Fruit fly (Drosophila melanogaster) whole organism, embryonic: ENCODE measurements around the gene Eig71Eg.
A peak's percentile ranks its signal among the peaks of the same experiment; 100 is the strongest.

Experiments used
- CG11504 ChIP-seq: fragments of 200-800 bp; sonication (Bioruptor generic); optimal IDR thresholded peaks from 3 replicates; lab custom pipeline; 2019; ENCODE audit warnings: missing biosample characterization, mild to moderate bottlenecking, missing genetic modification characterization, moderate library complexity
- CG1233 ChIP-seq: fragments of 200-800 bp; sonication (Bioruptor generic); optimal IDR thresholded peaks from 4 replicates; lab custom pipeline; 2018; ENCODE audit warnings: missing biosample characterization, mild to moderate bottlenecking, missing genetic modification characterization
- CG14860 ChIP-seq: fragments of 200-800 bp; sonication (Bioruptor generic); IDR thresholded peaks from 3 replicates; pipeline ENCODE4 v1.3.6; 2022; ENCODE audit warnings: missing biosample characterization, missing genetic modification characterization; ENCODE audit not compliant: partially characterized antibody
- CG17328 ChIP-seq: fragments of 200-800 bp; sonication (Bioruptor generic); IDR thresholded peaks from 2 replicates; pipeline ENCODE4 v1.3.6; 2022; ENCODE audit warnings: missing biosample characterization, missing genetic modification characterization
- CG18011 ChIP-seq: fragments of 200-800 bp; sonication (Bioruptor generic); optimal IDR thresholded peaks from 2 replicates; lab custom pipeline; 2017; ENCODE audit warnings: missing biosample characterization, missing genetic modification characterization, mild to moderate bottlenecking, moderate library complexity, missing genotype
- CG18599 ChIP-seq: fragments of 200-800 bp; sonication (Bioruptor generic); optimal IDR thresholded peaks from 3 replicates; lab custom pipeline; 2017; ENCODE audit warnings: missing biosample characterization, missing genetic modification characterization, mild to moderate bottlenecking, moderate library complexity, missing genetic modification reagents
- CG3065 ChIP-seq: fragments of 200-800 bp; sonication (Bioruptor generic); optimal IDR thresholded peaks from 2 replicates; lab custom pipeline; 2016; ENCODE audit warnings: missing biosample characterization, missing genetic modification characterization
- CG3838 ChIP-seq: fragments of 200-800 bp; sonication (Bioruptor generic); optimal IDR thresholded peaks from 3 replicates; lab custom pipeline; 2016; ENCODE audit warnings: missing biosample characterization, missing genetic modification characterization
- CG42726 ChIP-seq: fragments of 200-800 bp; sonication (Bioruptor generic); IDR thresholded peaks from 2 replicates; pipeline ENCODE4 v1.3.6; 2022; ENCODE audit warnings: missing biosample characterization, missing genetic modification characterization; ENCODE audit not compliant: partially characterized antibody
- CG6272 ChIP-seq: fragments of 200-800 bp; sonication (Bioruptor generic); IDR thresholded peaks from 2 replicates; pipeline ENCODE4 v1.3.6; 2022; ENCODE audit warnings: missing biosample characterization, missing genetic modification characterization
- CG6791 ChIP-seq: fragments of 200-800 bp; sonication (Bioruptor generic); IDR thresholded peaks from 3 replicates; pipeline ENCODE4 v1.3.6; 2022; ENCODE audit warnings: missing biosample characterization, missing genetic modification characterization; ENCODE audit not compliant: partially characterized antibody
- CG7786 ChIP-seq: fragments of 200-800 bp; sonication (Bioruptor generic); optimal IDR thresholded peaks from 2 replicates; lab custom pipeline; 2016; ENCODE audit warnings: missing biosample characterization, missing genetic modification characterization
- CG9932 ChIP-seq: fragments of 200-800 bp; sonication (Bioruptor generic); IDR thresholded peaks from 2 replicates; pipeline ENCODE4 v1.3.6; 2022; ENCODE audit warnings: missing biosample characterization, missing genetic modification characterization
- Dp ChIP-seq: fragments of 200-800 bp; sonication (Bioruptor generic); optimal IDR thresholded peaks from 2 replicates; lab custom pipeline; 2018; ENCODE audit warnings: missing biosample characterization, mild to moderate bottlenecking, missing genetic modification characterization, moderate library complexity
- E2f2 ChIP-seq: fragments of 200-800 bp; sonication (Bioruptor generic); IDR thresholded peaks from 2 replicates; pipeline ENCODE4 v1.3.6; 2022; ENCODE audit warnings: missing biosample characterization, missing genetic modification characterization
- Ets97D ChIP-seq: fragments of 200-800 bp; sonication (Bioruptor generic); optimal IDR thresholded peaks from 3 replicates; lab custom pipeline; 2016; ENCODE audit warnings: missing biosample characterization, missing genetic modification characterization
- HLH4C ChIP-seq: fragments of 200-800 bp; sonication (Bioruptor generic); IDR thresholded peaks from 3 replicates; pipeline ENCODE4 v1.3.6; 2022; ENCODE audit warnings: missing biosample characterization, missing genetic modification characterization; ENCODE audit not compliant: partially characterized antibody
- Hand ChIP-seq: fragments of 200-800 bp; sonication (Bioruptor generic); optimal IDR thresholded peaks from 2 replicates; lab custom pipeline; 2017; ENCODE audit warnings: mild to moderate bottlenecking, missing biosample characterization, missing genetic modification reagents, missing genetic modification characterization
- HmgD ChIP-seq: fragments of 200-800 bp; sonication (Bioruptor generic); optimal IDR thresholded peaks from 3 replicates; lab custom pipeline; 2016; ENCODE audit warnings: missing biosample characterization, missing genetic modification characterization
- Hmx ChIP-seq: fragments of 200-800 bp; sonication (Bioruptor generic); optimal IDR thresholded peaks from 2 replicates; lab custom pipeline; 2016; ENCODE audit warnings: missing biosample characterization, missing genetic modification characterization
- Oaz ChIP-seq: fragments of 200-800 bp; sonication (Bioruptor generic); IDR thresholded peaks from 2 replicates; pipeline ENCODE4 v1.3.6; 2022; ENCODE audit warnings: missing biosample characterization, missing genetic modification characterization
- Opbp ChIP-seq: fragments of 200-800 bp; sonication (Bioruptor generic); IDR thresholded peaks from 3 replicates; pipeline ENCODE4 v1.3.6; 2022; ENCODE audit warnings: missing biosample characterization, missing genetic modification characterization; ENCODE audit not compliant: partially characterized antibody
- Rx ChIP-seq: fragments of 200-800 bp; sonication (Bioruptor generic); IDR thresholded peaks from 2 replicates; pipeline ENCODE4 v1.3.6; 2022; ENCODE audit warnings: missing biosample characterization, missing genetic modification characterization
- Scr ChIP-seq: fragments of 200-800 bp; sonication (Bioruptor generic); IDR thresholded peaks from 2 replicates; pipeline ENCODE4 v1.3.6; 2022; ENCODE audit warnings: missing biosample characterization, missing genetic modification characterization; ENCODE audit not compliant: partially characterized antibody
- TFAM ChIP-seq: fragments of 200-800 bp; sonication (Bioruptor generic); optimal IDR thresholded peaks from 2 replicates; lab custom pipeline; 2017; ENCODE audit warnings: missing biosample characterization, missing genetic modification characterization, inconsistent platforms
- abd-A ChIP-seq: fragments of 200-800 bp; sonication (Bioruptor generic); optimal IDR thresholded peaks from 3 replicates; lab custom pipeline; 2019; ENCODE audit warnings: missing biosample characterization, mild to moderate bottlenecking, missing genetic modification characterization, moderate library complexity
- aop ChIP-seq: fragments of 200-800 bp; sonication (Bioruptor generic); IDR thresholded peaks from 2 replicates; pipeline ENCODE4 v1.3.6; 2022; ENCODE audit warnings: missing biosample characterization, missing genetic modification characterization
- bowl ChIP-seq: fragments of 200-800 bp; sonication (Bioruptor generic); IDR thresholded peaks from 2 replicates; pipeline ENCODE4 v1.3.6; 2022; ENCODE audit warnings: missing biosample characterization, missing genetic modification characterization
- eyg ChIP-seq: fragments of 200-800 bp; sonication (Bioruptor generic); optimal IDR thresholded peaks from 3 replicates; lab custom pipeline; 2016; ENCODE audit warnings: missing biosample characterization, missing genetic modification characterization
- fu2 ChIP-seq: fragments of 200-800 bp; sonication (Bioruptor generic); optimal IDR thresholded peaks from 2 replicates; lab custom pipeline; 2016; ENCODE audit warnings: missing biosample characterization, missing genetic modification characterization
- gce ChIP-seq: fragments of 200-800 bp; sonication (Bioruptor generic); IDR thresholded peaks from 3 replicates; pipeline ENCODE4 v1.3.6; 2022; ENCODE audit warnings: missing biosample characterization, missing genetic modification characterization
- kay ChIP-seq: fragments of 200-800 bp; sonication (Bioruptor generic); optimal IDR thresholded peaks from 2 replicates; lab custom pipeline; 2016; ENCODE audit warnings: missing biosample characterization, missing genetic modification characterization
- lab ChIP-seq: fragments of 200-800 bp; sonication (Bioruptor generic); optimal IDR thresholded peaks from 3 replicates; lab custom pipeline; 2017; ENCODE audit warnings: missing biosample characterization, missing genetic modification characterization, mild to moderate bottlenecking, moderate library complexity, missing genetic modification reagents
- lov ChIP-seq, 2 experiments: fragments of 200-800 bp in 1 of 2; fragments of >200 bp in 1 of 2; sonication (Bioruptor generic) in 1 of 2; IDR thresholded peaks in 1 of 2; optimal IDR thresholded peaks in 1 of 2; 2 replicates in 1 of 2; 3 replicates in 1 of 2; pipeline versions ENCODE4 v1.3.6 to Lab custom; 2017 to 2022; ENCODE audit warnings: missing biosample characterization in 1 of 2, missing genetic modification characterization in 1 of 2
- luna ChIP-seq: fragments of 200-800 bp; sonication (Bioruptor generic); optimal IDR thresholded peaks from 2 replicates; lab custom pipeline; 2016; ENCODE audit warnings: missing biosample characterization, missing genetic modification characterization
- mam ChIP-seq: fragments of 200-800 bp; sonication (Bioruptor generic); optimal IDR thresholded peaks from 3 replicates; lab custom pipeline; 2016; ENCODE audit warnings: missing biosample characterization, missing genetic modification characterization
- odd ChIP-seq: fragments of 200-800 bp; sonication (Bioruptor generic); optimal IDR thresholded peaks from 2 replicates; lab custom pipeline; 2017; ENCODE audit warnings: missing biosample characterization, mild to moderate bottlenecking, missing genetic modification characterization
- onecut ChIP-seq: fragments of 200-800 bp; sonication (Bioruptor generic); IDR thresholded peaks from 2 replicates; pipeline ENCODE4 v1.3.6; 2022; ENCODE audit warnings: missing biosample characterization, missing genetic modification characterization
- otp ChIP-seq: fragments of 200-800 bp; sonication (Bioruptor generic); IDR thresholded peaks from 3 replicates; pipeline ENCODE4, ENCODE4 v1.3.6; 2022; ENCODE audit warnings: missing biosample characterization, missing genetic modification characterization
- prd ChIP-seq, 3 experiments: fragments of >200 bp in 2 of 3; fragments of 200-800 bp in 1 of 3; sonication (Bioruptor generic) in 1 of 3; optimal IDR thresholded peaks in 2 of 3; IDR thresholded peaks in 1 of 3; 2 replicates in 2 of 3; 3 replicates in 1 of 3; pipeline versions ENCODE4 v1.3.6 to Lab custom; 2017 to 2022; ENCODE audit warnings: missing biosample characterization in 1 of 3, missing genetic modification characterization in 1 of 3
- seq ChIP-seq: fragments of 200-800 bp; sonication (Bioruptor generic); IDR thresholded peaks from 2 replicates; pipeline ENCODE4 v1.3.6; 2022; ENCODE audit warnings: missing biosample characterization, missing genetic modification characterization
- sna ChIP-seq: fragments of 200-800 bp; sonication (Bioruptor generic); IDR thresholded peaks from 2 replicates; pipeline ENCODE4 v1.3.6; 2022; ENCODE audit warnings: missing biosample characterization, missing genetic modification characterization; ENCODE audit not compliant: partially characterized antibody
- so ChIP-seq: fragments of 200-800 bp; sonication (Bioruptor generic); IDR thresholded peaks from 3 replicates; pipeline ENCODE4 v1.3.6; 2022; ENCODE audit warnings: missing biosample characterization, missing genetic modification characterization
- stwl ChIP-seq: fragments of 200-800 bp; sonication (Bioruptor generic); optimal IDR thresholded peaks from 3 replicates; lab custom pipeline; 2018; ENCODE audit warnings: missing biosample characterization, mild to moderate bottlenecking, missing genetic modification characterization, moderate library complexity
- tap ChIP-seq: fragments of 200-800 bp; optimal IDR thresholded peaks from 3 replicates; lab custom pipeline; 2019; ENCODE audit warnings: missing biosample characterization, mild to moderate bottlenecking, missing genetic modification characterization, moderate library complexity
- toy ChIP-seq: fragments of 200-800 bp; sonication (Bioruptor generic); IDR thresholded peaks from 2 replicates; pipeline ENCODE4 v1.3.6; 2022; ENCODE audit warnings: missing biosample characterization, missing genetic modification characterization
- trh ChIP-seq: fragments of 200-800 bp; sonication (Bioruptor generic); optimal IDR thresholded peaks from 2 replicates; lab custom pipeline; 2016; ENCODE audit warnings: missing biosample characterization, missing genetic modification characterization
- vnd ChIP-seq: fragments of 200-800 bp; sonication (Bioruptor generic); IDR thresholded peaks from 3 replicates; pipeline ENCODE4 v1.3.6; 2022; ENCODE audit warnings: missing biosample characterization, missing genetic modification characterization; ENCODE audit not compliant: partially characterized antibody
- wek ChIP-seq: fragments of 200-800 bp; sonication (Bioruptor generic); optimal IDR thresholded peaks from 3 replicates; lab custom pipeline; 2018; ENCODE audit warnings: missing biosample characterization, mild to moderate bottlenecking, missing genetic modification characterization, moderate library complexity
- zfh2 ChIP-seq: fragments of 200-800 bp; sonication (Bioruptor generic); optimal IDR thresholded peaks from 2 replicates; lab custom pipeline; 2016; ENCODE audit warnings: missing biosample characterization, missing genetic modification characterization

Eig71Eg gene

dm6 chr3L:15610109-15610508 is 47.3 kb upstream of the Eig71Eg start, which contains the start of gene CG7650 (continued):
- TF ChIP-seq Scr (GFP tag; lab: Robert Waterston, UW), result peak; percentile 89
- no peak for TF ChIP-seq CG6272 (GFP tag; lab: Robert Waterston, UW)
- TF ChIP-seq CG6791 (GFP tag; lab: Robert Waterston, UW), result peak; percentile 88
- TF ChIP-seq CG11504 (tag; lab: Kevin White, UChicago), result no peak
- no peak for TF ChIP-seq toy (GFP tag; lab: Robert Waterston, UW)
- no peak for TF ChIP-seq kay (GFP tag; lab: Kevin White, UChicago)
- TF ChIP-seq trh, result no peak
- no peak for TF ChIP-seq CG3838 (GFP tag; lab: Kevin White, UChicago)
- TF ChIP-seq stwl (tag; lab: Kevin White, UChicago), result peak; percentile 72
- no peak for TF ChIP-seq eyg (GFP tag; lab: Kevin White, UChicago)
- TF ChIP-seq seq (GFP tag; lab: Robert Waterston, UW), result no peak
- TF ChIP-seq wek (GFP tag; lab: Kevin White, UChicago), result no peak
- no peak for TF ChIP-seq HmgD (GFP tag; lab: Kevin White, UChicago)
- TF ChIP-seq CG17328 (GFP tag; lab: Robert Waterston, UW), result no peak
- peak; percentile 93 for TF ChIP-seq Dp (GFP tag; lab: Kevin White, UChicago)
- no peak for TF ChIP-seq so
- TF ChIP-seq luna (GFP tag; lab: Kevin White, UChicago), result no peak
- no peak for TF ChIP-seq Oaz
- TF ChIP-seq CG1233 (GFP tag; lab: Kevin White, UChicago), result no peak
- TF ChIP-seq HLH4C (GFP tag; lab: Robert Waterston, UW), result peak; percentile 84
- peak; percentile 88 for TF ChIP-seq Opbp (GFP tag; lab: Robert Waterston, UW)
- TF ChIP-seq mam (GFP tag; lab: Kevin White, UChicago), result no peak
- TF ChIP-seq otp (GFP tag; lab: Robert Waterston, UW), result no peak
- no peak for TF ChIP-seq tap (tag; lab: Kevin White, UChicago)
- no peak for TF ChIP-seq prd (optimal IDR thresholded peaks at IDR 0.05; lab: Kevin White, UChicago)
- TF ChIP-seq prd (GFP tag; IDR thresholded peaks at IDR 0.05; lab: Robert Waterston, UW), result no peak
- TF ChIP-seq fu2 (GFP tag; lab: Kevin White, UChicago), result no peak
- no peak for TF ChIP-seq CG18011
- no peak for TF ChIP-seq TFAM
- TF ChIP-seq CG14860 (GFP tag; lab: Robert Waterston, UW), result peak; percentile 83
- TF ChIP-seq zfh2 (GFP tag; lab: Kevin White, UChicago), result no peak
- peak; percentile 83 for TF ChIP-seq vnd (GFP tag; lab: Robert Waterston, UW)
- no peak for TF ChIP-seq Hmx (GFP tag; lab: Kevin White, UChicago)
- peak; percentile 74; the same call in 1 of the 2 replicates for TF ChIP-seq CG42726 (GFP tag; lab: Robert Waterston, UW)
- TF ChIP-seq Rx (GFP tag; lab: Robert Waterston, UW), result no peak
- TF ChIP-seq abd-A (tag; lab: Kevin White, UChicago), result no peak
- TF ChIP-seq lab, result no peak
- no peak for TF ChIP-seq odd (GFP tag; lab: Kevin White, UChicago)
- TF ChIP-seq CG3065 (GFP tag; lab: Kevin White, UChicago), result no peak
- TF ChIP-seq CG7786 (GFP tag; lab: Kevin White, UChicago), result no peak
- no peak for TF ChIP-seq CG18599 (GFP tag; lab: Kevin White, UChicago)
- peak; percentile 81 for TF ChIP-seq sna (GFP tag; lab: Robert Waterston, UW)
- TF ChIP-seq CG9932 (GFP tag; lab: Robert Waterston, UW), result no peak
- TF ChIP-seq E2f2 (GFP tag; lab: Robert Waterston, UW), result peak; percentile 95
- TF ChIP-seq onecut, result no peak
- no peak for TF ChIP-seq gce (GFP tag; lab: Robert Waterston, UW)
- TF ChIP-seq Hand (GFP tag; lab: Kevin White, UChicago), result no peak
- no peak for TF ChIP-seq aop (GFP tag; lab: Robert Waterston, UW)
- TF ChIP-seq lov (optimal IDR thresholded peaks at IDR 0.05; lab: Kevin White, UChicago), result no peak
- no peak for TF ChIP-seq lov (GFP tag; IDR thresholded peaks at IDR 0.05; lab: Robert Waterston, UW)
- TF ChIP-seq bowl, result no peak
- peak; percentile 12 for TF ChIP-seq Ets97D (GFP tag; lab: Kevin White, UChicago)
